Worm (Caenorhabditis elegans) whole organism, L1 larva: Measurements from ENCODE around the gene sel-2.

Source experiments
- C34B4.2 ChIP-seq: sonication (generic microtip); optimal IDR thresholded peaks from 2 replicates; lab custom pipeline; 2017; ENCODE audit warnings: mild to moderate bottlenecking, missing genetic modification characterization, missing compliant biosample characterization
- F16B12.6 ChIP-seq: fragments of 150-350 bp; optimal IDR thresholded peaks from 2 replicates; lab custom pipeline; 2014; ENCODE audit warnings: missing biosample characterization, missing genetic modification characterization
- ceh-82 ChIP-seq, 3 experiments: fragments of 150-350 bp in 1 of 3; sonication (generic microtip) in 2 of 3; optimal IDR thresholded peaks; 2 replicates each; lab custom pipeline; 2014 to 2017; ENCODE audit warnings: missing biosample characterization in 3 of 3, missing genetic modification characterization in 3 of 3
- ceh-88 ChIP-seq: fragments of 200-800 bp; sonication (Bioruptor generic); IDR thresholded peaks from 2 replicates; pipeline ENCODE4 v1.3.6; 2022; ENCODE audit warnings: missing genetic modification characterization, missing compliant biosample characterization
- ceh-90 ChIP-seq: sonication (generic microtip); optimal IDR thresholded peaks from 2 replicates; lab custom pipeline; 2016; ENCODE audit warnings: missing genetic modification characterization, missing compliant biosample characterization
- ces-1 ChIP-seq: fragments of 150-350 bp; optimal IDR thresholded peaks from 2 replicates; lab custom pipeline; 2014; ENCODE audit warnings: missing biosample characterization, missing genetic modification reagents, missing genetic modification characterization
- dpl-1 ChIP-seq, 3 experiments: fragments of 150-350 bp in 2 of 3; sonication (generic microtip) in 1 of 3; optimal IDR thresholded peaks; 2 replicates each; lab custom pipeline; 2014 to 2017; ENCODE audit warnings: missing biosample characterization in 3 of 3, missing genetic modification characterization in 3 of 3, missing genetic modification reagents in 3 of 3
- dsc-1 ChIP-seq: sonication (generic microtip); optimal IDR thresholded peaks from 2 replicates; lab custom pipeline; 2016; ENCODE audit warnings: mild to moderate bottlenecking, missing genetic modification characterization, missing compliant biosample characterization
- efl-1 ChIP-seq, 4 experiments: fragments of 150-350 bp; optimal IDR thresholded peaks in 3 of 4; peaks in 1 of 4; 1 replicate in 1 of 4; 2 replicates in 3 of 4; lab custom pipeline; 2014; ENCODE audit warnings: missing biosample characterization in 2 of 4, missing genetic modification characterization in 2 of 4, missing genetic modification reagents in 2 of 4
- egl-27 ChIP-seq, 2 experiments: fragments of 150-350 bp in 1 of 2; sonication (generic microtip); optimal IDR thresholded peaks; 3 replicates each; lab custom pipeline; 2017 to 2018; ENCODE audit warnings: missing biosample characterization in 2 of 2, missing genetic modification characterization in 2 of 2, missing genetic modification reagents in 2 of 2
- elt-2 ChIP-seq: sonication (generic microtip); optimal IDR thresholded peaks from 2 replicates; lab custom pipeline; 2016; ENCODE audit warnings: missing genetic modification characterization, mild to moderate bottlenecking, inconsistent platforms, missing compliant biosample characterization, missing genetic modification reagents
- elt-3 ChIP-seq, 6 experiments: fragments of 150-350 bp in 1 of 6; sonication (generic microtip); optimal IDR thresholded peaks; 2 replicates each; lab custom pipeline; 2017 to 2018; ENCODE audit warnings: missing biosample characterization in 6 of 6, missing genetic modification characterization in 6 of 6, inconsistent platforms in 1 of 6
- fos-1 ChIP-seq: fragments of 150-350 bp; optimal IDR thresholded peaks from 2 replicates; lab custom pipeline; 2014; ENCODE audit warnings: missing biosample characterization, missing genetic modification characterization
- irx-1 ChIP-seq: sonication (generic microtip); optimal IDR thresholded peaks from 2 replicates; lab custom pipeline; 2016; ENCODE audit warnings: missing genetic modification characterization, missing compliant biosample characterization
- isw-1 ChIP-seq: fragments of 200-800 bp; sonication (Bioruptor generic); IDR thresholded peaks from 2 replicates; pipeline ENCODE4 v1.3.6; 2022; ENCODE audit warnings: missing genetic modification characterization, missing compliant biosample characterization
- jun-1 ChIP-seq: fragments of 150-350 bp; optimal IDR thresholded peaks from 2 replicates; lab custom pipeline; 2014; ENCODE audit warnings: missing biosample characterization, missing genetic modification reagents, missing genetic modification characterization
- lin-13 ChIP-seq: fragments of 150-350 bp; optimal IDR thresholded peaks from 2 replicates; lab custom pipeline; 2014; ENCODE audit warnings: missing biosample characterization, missing genetic modification reagents, missing genetic modification characterization
- lin-14 ChIP-seq: fragments of 200-800 bp; sonication (Bioruptor generic); optimal IDR thresholded peaks from 2 replicates; lab custom pipeline; 2018; ENCODE audit warnings: mild to moderate bottlenecking, missing genetic modification characterization, moderate library complexity, missing compliant biosample characterization
- lin-39 ChIP-seq: fragments of 150-350 bp; optimal IDR thresholded peaks from 2 replicates; lab custom pipeline; 2014; ENCODE audit warnings: missing biosample characterization, missing genetic modification reagents, missing genetic modification characterization
- lsy-2 ChIP-seq, 2 experiments: fragments of 150-350 bp; optimal IDR thresholded peaks; 2 replicates each; lab custom pipeline; 2014; ENCODE audit warnings: missing biosample characterization in 2 of 2, missing genetic modification characterization in 2 of 2
- mab-9 ChIP-seq: fragments of 200-800 bp; sonication (Bioruptor generic); IDR thresholded peaks from 2 replicates; pipeline ENCODE4 v1.3.6; 2022; ENCODE audit warnings: missing genetic modification reagents, missing genetic modification characterization, missing compliant biosample characterization
- mef-2 ChIP-seq: fragments of 150-350 bp; optimal IDR thresholded peaks from 2 replicates; lab custom pipeline; 2014; ENCODE audit warnings: missing biosample characterization, missing genetic modification characterization
- nhr-11 ChIP-seq: fragments of 150-350 bp; optimal IDR thresholded peaks from 2 replicates; lab custom pipeline; 2014; ENCODE audit warnings: missing biosample characterization, missing genetic modification characterization
- nhr-12 ChIP-seq: sonication (generic microtip); optimal IDR thresholded peaks from 2 replicates; lab custom pipeline; 2017; ENCODE audit warnings: missing biosample characterization, missing genetic modification characterization
- nhr-19 ChIP-seq: fragments of 200-800 bp; sonication (Bioruptor generic); conservative IDR thresholded peaks from 2 replicates; pipeline ENCODE4 v1.3.6; 2022; ENCODE audit warnings: missing genetic modification characterization, missing compliant biosample characterization
- nhr-20 ChIP-seq: sonication (generic microtip); optimal IDR thresholded peaks from 2 replicates; lab custom pipeline; 2016; ENCODE audit warnings: mild to moderate bottlenecking, missing genetic modification characterization, missing compliant biosample characterization
- nhr-237 ChIP-seq: fragments of 150-350 bp; optimal IDR thresholded peaks from 2 replicates; lab custom pipeline; 2014; ENCODE audit warnings: missing biosample characterization, missing genetic modification characterization
- nhr-47 ChIP-seq: sonication (generic microtip); optimal IDR thresholded peaks from 2 replicates; lab custom pipeline; 2016; ENCODE audit warnings: mild to moderate bottlenecking, missing genetic modification characterization, moderate library complexity, missing compliant biosample characterization
- nhr-71 ChIP-seq: sonication (generic microtip); optimal IDR thresholded peaks from 2 replicates; lab custom pipeline; 2016; ENCODE audit warnings: mild to moderate bottlenecking, missing genetic modification characterization, moderate library complexity, missing compliant biosample characterization
- nhr-84 ChIP-seq: sonication (generic microtip); optimal IDR thresholded peaks from 2 replicates; lab custom pipeline; 2017; ENCODE audit warnings: missing biosample characterization, missing genetic modification characterization
- nhr-90 ChIP-seq: sonication (generic microtip); optimal IDR thresholded peaks from 2 replicates; lab custom pipeline; 2016; ENCODE audit warnings: mild to moderate bottlenecking, missing genetic modification characterization, missing compliant biosample characterization; ENCODE audit not compliant: poor library complexity
- sox-4 ChIP-seq: sonication (generic microtip); optimal IDR thresholded peaks from 2 replicates; lab custom pipeline; 2016; ENCODE audit warnings: missing genetic modification characterization, missing compliant biosample characterization
- sup-37 ChIP-seq: fragments of 200-800 bp; sonication (Bioruptor generic); optimal IDR thresholded peaks from 2 replicates; lab custom pipeline; 2018; ENCODE audit warnings: mild to moderate bottlenecking, missing genetic modification characterization, missing compliant biosample characterization
- swsn-7 ChIP-seq: sonication (generic microtip); optimal IDR thresholded peaks from 2 replicates; lab custom pipeline; 2016; ENCODE audit warnings: missing genetic modification characterization, missing compliant biosample characterization
- unc-86 ChIP-seq: sonication (generic microtip); optimal IDR thresholded peaks from 2 replicates; lab custom pipeline; 2016; ENCODE audit warnings: missing genetic modification characterization, missing compliant biosample characterization
- xbp-1 ChIP-seq: sonication (generic microtip); optimal IDR thresholded peaks from 2 replicates; lab custom pipeline; 2016; ENCODE audit warnings: missing genetic modification characterization, missing compliant biosample characterization
- zag-1 ChIP-seq: fragments of 150-350 bp; optimal IDR thresholded peaks from 2 replicates; lab custom pipeline; 2014; ENCODE audit warnings: missing biosample characterization, missing genetic modification characterization
- ztf-11 ChIP-seq, 2 experiments: sonication (generic microtip); optimal IDR thresholded peaks; 2 replicates each; lab custom pipeline; 2016 to 2017; ENCODE audit warnings: missing genetic modification characterization in 2 of 2, missing biosample characterization in 1 of 2, missing compliant biosample characterization in 1 of 2

sel-2 gene

ce11 chrIII:4612334-4612953 lies at the start of gene sel-2 (continued):
- peak in 1 of 2 experiments; percentile 25 for TF ChIP-seq lsy-2 (tag; optimal IDR thresholded peaks at IDR 0.05; lab: Kevin White, UChicago)
- TF ChIP-seq jun-1 (tag; lab: Kevin White, UChicago) = no peak
- TF ChIP-seq lin-13 (GFP tag; lab: Kevin White, UChicago) = no peak
- TF ChIP-seq nhr-47 = no peak
- TF ChIP-seq elt-3 (tag; optimal IDR thresholded peaks at IDR 0.05; lab: Kevin White, UChicago) = peak in 1 of 6 experiments; percentile 20
- no peak for TF ChIP-seq nhr-20 (tag; lab: Kevin White, UChicago)
- TF ChIP-seq nhr-12 (tag; lab: Kevin White, UChicago) = no peak
- TF ChIP-seq sup-37 (GFP tag; lab: Kevin White, UChicago) = no peak
- no peak for TF ChIP-seq C34B4.2 (tag; lab: Kevin White, UChicago)
- TF ChIP-seq mef-2 = no peak

DNA sequence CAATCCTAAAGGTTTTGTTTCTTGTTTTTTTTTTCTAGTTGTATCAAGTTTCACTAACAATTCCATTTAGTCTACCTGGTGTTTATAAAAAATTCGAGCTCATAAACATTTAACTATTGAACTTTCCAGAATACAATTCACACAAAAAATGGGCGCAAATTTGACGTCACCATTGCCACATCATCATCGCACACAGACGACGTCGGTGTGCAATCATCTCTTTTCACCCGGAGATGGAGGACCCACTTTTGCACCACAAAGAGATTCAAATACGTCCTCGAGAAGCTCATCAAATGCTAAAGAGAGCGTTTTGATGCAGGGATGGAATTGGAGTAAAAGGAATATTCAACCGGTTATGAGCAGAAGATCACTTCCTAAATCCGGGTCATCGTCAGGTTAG lies 47.2 kb upstream of the sel-2 start:
- TF ChIP-seq dsc-1 (tag; lab: Kevin White, UChicago) (no peak), dpl-1 (GFP tag; optimal IDR thresholded peaks at IDR 0.05; lab: Kevin White, UChicago) (no peak), ceh-88 (GFP tag; lab: Robert Waterston, UW) (no peak), efl-1 (optimal IDR thresholded peaks at IDR 0.05; lab: Kevin White, UChicago) (no peak), efl-1 (GFP tag; optimal IDR thresholded peaks at IDR 0.05 in 1 of 2; lab: Kevin White, UChicago) (no peak), ceh-90 (tag; lab: Kevin White, UChicago) (no peak), nhr-11 (tag; lab: Kevin White, UChicago) (no peak), nhr-237 (no peak), nhr-71 (tag; lab: Kevin White, UChicago) (no peak), swsn-7 (tag; lab: Kevin White, UChicago) (no peak), lin-39 (tag; lab: Kevin White, UChicago) (no peak), xbp-1 (tag; lab: Kevin White, UChicago) (no peak), lin-13 (GFP tag; lab: Kevin White, UChicago) (no peak), sox-4 (no peak), isw-1 (GFP tag; lab: Robert Waterston, UW) (no peak), nhr-84 (tag; lab: Kevin White, UChicago) (no peak)

DNA sequence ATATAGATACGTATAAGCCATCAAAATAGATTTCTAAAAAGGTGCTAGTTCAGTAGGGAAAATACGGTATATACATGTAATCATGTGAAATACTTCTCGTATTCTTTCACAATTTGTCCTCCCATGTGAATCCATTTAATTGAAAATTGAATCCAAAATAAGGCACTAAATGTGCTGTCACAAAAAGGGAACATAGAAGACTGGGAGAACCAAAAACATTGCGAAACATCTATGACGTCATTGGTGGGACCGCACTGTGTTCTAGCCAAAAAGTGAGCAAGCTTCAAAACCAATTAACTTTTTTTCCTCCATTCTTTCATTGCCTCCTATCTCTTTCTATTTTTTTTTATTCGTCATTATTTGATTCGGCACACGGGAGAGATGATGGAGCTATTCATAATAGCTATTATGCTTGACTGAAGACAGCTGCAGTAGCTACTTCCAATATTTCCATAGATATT lies 46.2 kb upstream of the sel-2 start, which contains the start of gene cdka-1:
Gene cdka-1, plus strand, starts transcription at position 411 of the 461 bp plus-strand sequence.
- TF ChIP-seq ceh-88 (GFP tag; lab: Robert Waterston, UW) (no peak), lin-14 (peak; percentile 65), nhr-90 (tag; lab: Kevin White, UChicago) (no peak), nhr-19 (GFP tag; lab: Robert Waterston, UW) (no peak), irx-1 (tag; lab: Kevin White, UChicago) (no peak), lsy-2 (tag; optimal IDR thresholded peaks at IDR 0.05; lab: Kevin White, UChicago) (peak in 1 of 2 experiments; percentile 11), mab-9 (no peak), unc-86 (tag; lab: Kevin White, UChicago) (no peak)

- TF ChIP-seq F16B12.6 (no peak), lin-14 (peak; percentile 47), egl-27 (tag; optimal IDR thresholded peaks at IDR 0.05; lab: Kevin White, UChicago) (no peak), ztf-11 (tag; optimal IDR thresholded peaks at IDR 0.05; lab: Kevin White, UChicago) (no peak), dpl-1 (GFP tag; optimal IDR thresholded peaks at IDR 0.05; lab: Kevin White, UChicago) (no peak), mef-2 (no peak), fos-1 (tag; lab: Kevin White, UChicago) (no peak), elt-2 (tag; lab: Kevin White, UChicago) (no peak), zag-1 (tag; lab: Kevin White, UChicago) (no peak), ceh-82 (tag; optimal IDR thresholded peaks at IDR 0.05; lab: Kevin White, UChicago) (no peak), ces-1 (GFP tag; lab: Kevin White, UChicago) (peak; percentile 40), nhr-90 (tag; lab: Kevin White, UChicago) (no peak)
These were observed 45.2 kb upstream of the sel-2 start for ce11 chrIII:4657386-4657785.
